Fruit fly (Drosophila melanogaster) whole organism, pupa: ENCODE data around the gene Trim9.
A peak's percentile ranks its signal among the peaks of the same experiment; 100 is the strongest.

Source experiments
- CG12605 ChIP-seq: fragments of 200-800 bp; sonication (Bioruptor generic); IDR thresholded peaks from 2 replicates; pipeline ENCODE4 v1.3.6; 2022; ENCODE audit warnings: missing biosample characterization, missing genetic modification characterization
- CG13204 ChIP-seq: fragments of 200-800 bp; sonication (Bioruptor generic); optimal IDR thresholded peaks from 2 replicates; lab custom pipeline; 2018; ENCODE audit warnings: missing biosample characterization, mild to moderate bottlenecking, missing genetic modification characterization, moderate library complexity
- CG34367 ChIP-seq: fragments of 200-800 bp; sonication (Bioruptor generic); optimal IDR thresholded peaks from 2 replicates; lab custom pipeline; 2018; ENCODE audit warnings: missing biosample characterization, mild to moderate bottlenecking, missing genetic modification characterization
- Pif1A ChIP-seq: fragments of 200-800 bp; sonication (Bioruptor generic); optimal IDR thresholded peaks from 3 replicates; lab custom pipeline; 2016; ENCODE audit warnings: missing biosample characterization, missing genetic modification characterization

- TF ChIP-seq CG12605 (GFP tag; lab: Robert Waterston, UW), result no peak; the same call in 1 of the 2 replicates
- TF ChIP-seq Pif1A (GFP tag; lab: Kevin White, UChicago), result peak; percentile 39
- no peak for TF ChIP-seq CG13204 (GFP tag; lab: Kevin White, UChicago)
- peak; percentile 61 for TF ChIP-seq CG34367 (tag; lab: Kevin White, UChicago)
Measured at dm6 chr2L:10526953-10527584, 17.6 kb upstream of the Trim9 start, which contains the start of gene Lip4.
